1 fruit fly cellular context compared by ENCODE assay signal in the genomic region with DNA sequence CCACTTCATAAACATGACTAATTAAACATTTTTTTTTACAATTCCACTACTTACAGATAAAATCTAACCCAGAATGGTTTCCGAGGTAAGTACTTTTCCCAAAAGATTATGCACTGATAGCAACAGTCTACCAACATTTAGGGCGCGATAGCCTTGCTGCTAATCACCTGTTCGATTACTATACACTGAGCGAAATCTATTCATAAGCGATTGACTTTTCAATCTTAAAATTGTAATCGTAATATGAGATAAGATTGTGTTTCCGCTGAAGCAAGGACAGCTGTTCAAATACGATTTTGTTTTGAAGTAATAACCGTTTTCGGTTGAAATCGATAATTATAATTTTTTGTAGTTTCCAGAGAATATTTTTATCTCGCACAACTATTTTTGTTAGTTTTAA.
TF ChIP-seq lines count a peak whose summit lies in the region.

No protein-coding gene starts in this region.

TF ChIP-seq in whole organism, embryonic, 481 proteins besides CTCF, POLR2A, EP300 and RAD21 (continued from another document):
- TF ChIP-seq chinmo (GFP tag; IDR thresholded peaks at IDR 0.05; lab: Robert Waterston, UW; ENCODE audit: partially characterized antibody) (no peak), exex (tag; optimal IDR thresholded peaks at IDR 0.05; lab: Kevin White, UChicago) (peak; percentile 96), Vsx1 (GFP tag; optimal IDR thresholded peaks at IDR 0.05; lab: Kevin White, UChicago) (peak; percentile 24)
